Fruit fly (Drosophila melanogaster) whole organism: ENCODE data around the gene CG15208.
"Not testable (repeated sequence)": the region's sequence is repeated elsewhere in the genome, so short reads cannot be mapped to it uniquely, and the experiment has no call there.

Source experiments
- CG8478 ChIP-seq: fragments of >200 bp; optimal IDR thresholded peaks from 2 replicates; lab custom pipeline; 2018; ENCODE audit warnings: inconsistent platforms
- Dll ChIP-seq: fragments of >200 bp; optimal IDR thresholded peaks from 2 replicates; lab custom pipeline; 2017
- EcR ChIP-seq, 2 experiments: fragments of >200 bp; optimal IDR thresholded peaks; 2 replicates each; lab custom pipeline; 2017; ENCODE audit warnings: missing biosample characterization in 2 of 2, missing genetic modification characterization in 2 of 2, missing genetic modification reagents in 2 of 2
- pan ChIP-seq: fragments of >200 bp; optimal IDR thresholded peaks from 2 replicates; lab custom pipeline; 2017
- psq ChIP-seq: fragments of >200 bp; optimal IDR thresholded peaks from 2 replicates; lab custom pipeline; 2017
- usp ChIP-seq: fragments of >200 bp; optimal IDR thresholded peaks from 2 replicates; lab custom pipeline; 2017; ENCODE audit warnings: missing biosample characterization, missing genetic modification characterization, mixed read lengths

The CG15208 gene

DNA sequence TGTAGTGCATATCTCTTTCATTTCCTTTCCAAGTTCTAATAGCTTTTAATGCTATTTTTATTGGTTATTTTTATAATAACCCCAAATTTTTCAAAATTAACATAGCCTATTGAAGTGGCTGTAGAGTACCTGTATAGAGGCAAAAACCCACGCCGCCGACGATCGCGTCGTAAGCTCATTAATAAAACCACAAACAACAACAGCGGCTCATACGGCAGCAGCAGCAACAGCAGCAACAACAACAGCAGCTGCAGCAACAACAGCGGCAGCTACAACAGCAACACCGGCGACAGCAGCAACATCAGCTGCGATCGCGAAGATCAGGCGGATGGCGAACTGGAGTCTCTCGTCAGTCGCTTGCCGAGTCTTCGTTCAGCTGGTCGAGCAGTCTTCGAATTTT lies 27.3 kb downstream of the CG15208 start, which contains the start of gene CG2145:
Gene CG2145, plus strand, starts transcription at position 290 of the 400 bp plus-strand sequence.
- TF ChIP-seq usp (GFP tag; lab: Kevin White, UChicago) = no peak
- no peak for TF ChIP-seq pan (lab: Kevin White, UChicago)
- no peak for TF ChIP-seq EcR (GFP tag; optimal IDR thresholded peaks at IDR 0.05; lab: Kevin White, UChicago)
- TF ChIP-seq Dll (lab: Kevin White, UChicago) = no peak
- TF ChIP-seq psq (lab: Kevin White, UChicago) = no peak

DNA sequence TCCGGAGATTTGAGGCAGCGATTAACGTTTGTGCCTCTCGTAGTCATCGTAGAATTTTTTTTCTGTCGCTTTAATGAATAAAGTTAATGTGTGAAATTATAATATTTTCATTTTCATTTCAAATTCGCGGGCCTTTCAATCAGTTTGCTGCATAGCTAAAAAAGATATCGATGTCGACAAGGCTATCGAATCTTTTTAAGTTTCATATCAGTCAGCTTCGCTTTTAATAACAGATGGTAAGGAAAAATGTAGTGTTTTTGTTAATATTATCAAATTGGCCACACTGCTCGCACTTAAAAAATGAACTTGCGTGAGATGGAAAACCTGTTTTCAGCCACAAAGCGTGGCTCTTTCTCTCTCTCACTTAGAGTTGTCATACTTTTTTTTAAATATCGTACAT lies 29.8 kb downstream of the CG15208 start:
- TF ChIP-seq CG8478 (lab: Kevin White, UChicago) = no peak

DNA sequence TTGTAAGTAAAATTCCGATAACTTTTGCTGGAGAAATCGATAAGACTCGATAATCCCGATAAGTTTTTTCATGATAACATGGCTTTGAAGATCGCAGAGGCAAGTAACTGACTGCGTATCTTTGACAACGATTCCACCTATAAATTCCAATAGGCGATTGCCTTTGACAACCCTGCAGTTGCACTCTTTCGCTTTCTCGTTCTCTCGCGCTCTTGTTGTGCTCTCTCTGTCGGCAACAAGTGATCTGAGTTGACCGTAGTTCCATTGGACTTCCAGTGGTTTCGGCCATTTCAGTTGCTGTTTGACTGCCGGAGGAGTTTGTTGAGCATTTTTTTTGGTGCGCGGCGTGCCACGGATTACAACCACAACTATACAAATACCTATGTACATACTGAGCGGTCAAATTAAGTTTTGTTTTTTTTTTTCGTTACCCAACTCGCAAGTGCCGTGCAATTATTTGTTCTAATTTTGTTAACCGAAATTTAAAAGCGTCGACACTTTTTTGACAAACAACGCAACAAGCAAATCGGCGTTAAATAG lies 30.9 kb downstream of the CG15208 start, which contains the start of gene Myo10A:
Gene Myo10A, plus strand, starts transcription at position 288 of the 540 bp plus-strand sequence.
- TF ChIP-seq Dll (lab: Kevin White, UChicago) = no peak
- TF ChIP-seq usp (GFP tag; lab: Kevin White, UChicago) = no peak
- TF ChIP-seq CG8478 (lab: Kevin White, UChicago) = no peak
- TF ChIP-seq pan (lab: Kevin White, UChicago) = no peak
- TF ChIP-seq psq (lab: Kevin White, UChicago) = no peak
- TF ChIP-seq EcR (GFP tag; optimal IDR thresholded peaks at IDR 0.05; lab: Kevin White, UChicago) = no peak

DNA sequence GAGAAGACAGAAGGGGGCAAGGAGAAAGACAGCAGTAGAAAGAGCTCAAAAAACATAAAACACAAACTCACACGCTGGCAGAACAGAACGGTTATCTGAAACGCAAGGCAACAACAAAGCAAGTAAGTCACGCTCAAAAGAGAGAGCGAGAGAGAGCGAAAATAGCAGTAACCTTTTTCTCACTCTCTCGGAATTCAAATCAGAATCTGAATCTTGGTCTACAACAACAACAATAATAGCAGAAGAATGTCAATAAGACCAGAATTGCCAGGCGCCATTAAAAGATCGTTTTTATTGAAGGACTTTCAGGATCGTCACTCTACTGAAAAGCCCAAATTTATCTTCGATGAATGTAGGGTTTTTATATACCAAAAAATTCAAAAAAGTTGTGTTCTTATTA lies 31.5 kb downstream of the CG15208 start:
- TF ChIP-seq psq (lab: Kevin White, UChicago) (no peak), EcR (GFP tag; optimal IDR thresholded peaks at IDR 0.05; lab: Kevin White, UChicago) (no peak), usp (GFP tag; lab: Kevin White, UChicago) (no peak), pan (lab: Kevin White, UChicago) (no peak), CG8478 (lab: Kevin White, UChicago) (no peak), Dll (lab: Kevin White, UChicago) (no peak)

DNA sequence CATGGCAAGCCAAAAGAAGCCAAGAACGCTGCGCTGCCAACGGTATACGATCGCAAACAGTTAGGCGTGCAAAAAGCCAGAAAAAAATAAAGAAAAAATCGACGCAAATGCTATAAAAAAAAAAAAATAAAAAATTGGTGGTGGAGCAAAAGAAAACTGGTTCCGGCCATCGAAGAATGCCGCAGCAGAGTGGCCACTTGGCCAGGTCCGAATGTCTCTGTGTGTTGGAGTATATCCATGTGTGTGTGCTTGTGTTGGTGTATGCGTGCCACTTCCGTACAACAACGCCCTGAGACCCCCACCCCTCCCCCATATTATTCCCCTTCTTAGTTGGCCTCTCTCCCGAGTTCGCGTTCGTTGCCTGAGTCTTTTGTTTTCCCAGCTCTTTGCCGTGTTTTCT lies 32.5 kb downstream of the CG15208 start:
- TF ChIP-seq EcR (GFP tag; optimal IDR thresholded peaks at IDR 0.05; lab: Kevin White, UChicago) = peak in 1 of 2 experiments; percentile 8
- no peak for TF ChIP-seq Dll (lab: Kevin White, UChicago)

DNA sequence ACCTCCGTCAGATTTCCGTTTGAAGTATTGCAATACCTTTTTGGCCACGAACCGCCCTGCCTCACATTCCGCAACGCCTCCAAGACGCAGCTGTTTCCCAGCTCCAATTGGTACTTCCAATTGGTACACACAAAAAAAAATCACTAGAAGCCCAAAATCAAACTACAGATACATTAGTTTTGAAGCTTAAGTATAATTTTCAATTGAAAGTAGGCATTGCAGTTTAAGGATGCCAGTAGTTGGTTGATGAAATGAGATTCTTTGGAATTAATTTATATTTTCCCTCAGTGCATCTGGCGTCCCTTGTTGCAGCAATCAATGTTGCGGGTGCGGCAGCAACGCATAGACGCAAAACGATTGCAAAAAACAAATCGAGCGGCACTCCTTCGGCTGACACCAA lies 34.0 kb downstream of the CG15208 start:
- TF ChIP-seq EcR (GFP tag; optimal IDR thresholded peaks at IDR 0.05; lab: Kevin White, UChicago) (no peak), CG8478 (lab: Kevin White, UChicago) (no peak), psq (lab: Kevin White, UChicago) (no peak), Dll (lab: Kevin White, UChicago) (no peak), usp (GFP tag; lab: Kevin White, UChicago) (no peak), pan (lab: Kevin White, UChicago) (no peak)

DNA sequence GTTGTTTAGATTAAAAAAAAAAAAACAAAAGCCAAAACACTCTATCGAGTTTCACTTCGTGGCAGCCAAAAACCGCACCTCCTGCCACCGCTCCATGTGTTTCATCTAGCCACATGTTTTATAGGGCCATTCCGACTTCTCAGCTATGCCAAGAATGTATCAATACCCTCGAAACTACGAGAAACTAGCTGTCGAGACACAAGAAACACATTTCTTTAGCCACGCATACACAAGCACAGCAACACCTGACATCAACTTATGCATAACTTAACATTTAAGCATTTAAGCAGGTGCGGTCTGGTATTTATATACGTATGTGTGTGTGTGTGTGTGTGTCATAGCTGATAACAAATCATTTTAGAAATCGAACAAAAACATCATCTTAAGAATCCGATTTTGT lies 35.8 kb downstream of the CG15208 start:
- no peak for TF ChIP-seq usp (GFP tag; lab: Kevin White, UChicago)
- TF ChIP-seq CG8478 (lab: Kevin White, UChicago) = no peak
- TF ChIP-seq psq (lab: Kevin White, UChicago) = no peak
- TF ChIP-seq pan (lab: Kevin White, UChicago) = no peak
- no peak for TF ChIP-seq EcR (GFP tag; optimal IDR thresholded peaks at IDR 0.05; lab: Kevin White, UChicago)
- no peak for TF ChIP-seq Dll (lab: Kevin White, UChicago)

DNA sequence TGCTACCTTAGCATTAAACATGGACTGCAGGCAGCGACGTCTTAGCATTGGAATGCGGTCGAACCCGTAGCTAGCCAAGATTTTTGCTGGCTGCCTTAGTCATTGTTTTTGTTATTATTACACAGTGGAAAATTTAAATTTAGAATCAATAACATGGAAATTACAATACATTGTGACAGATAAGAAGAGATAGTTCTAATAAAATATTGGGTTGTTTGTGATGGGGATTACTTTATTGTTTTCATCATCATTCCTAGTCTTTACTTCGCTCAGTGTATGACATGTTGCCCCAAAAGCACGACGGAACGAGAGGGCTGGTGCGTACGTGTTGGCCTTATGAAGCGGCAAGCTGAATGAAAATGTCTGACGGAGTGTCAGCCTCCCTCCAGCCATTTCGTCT lies 36.8 kb downstream of the CG15208 start:
- TF ChIP-seq psq (lab: Kevin White, UChicago) = no peak
- no peak for TF ChIP-seq pan (lab: Kevin White, UChicago)
- TF ChIP-seq Dll (lab: Kevin White, UChicago) = no peak
- TF ChIP-seq EcR (GFP tag; optimal IDR thresholded peaks at IDR 0.05; lab: Kevin White, UChicago) = no peak
- no peak for TF ChIP-seq CG8478 (lab: Kevin White, UChicago)
- TF ChIP-seq usp (GFP tag; lab: Kevin White, UChicago) = no peak

DNA sequence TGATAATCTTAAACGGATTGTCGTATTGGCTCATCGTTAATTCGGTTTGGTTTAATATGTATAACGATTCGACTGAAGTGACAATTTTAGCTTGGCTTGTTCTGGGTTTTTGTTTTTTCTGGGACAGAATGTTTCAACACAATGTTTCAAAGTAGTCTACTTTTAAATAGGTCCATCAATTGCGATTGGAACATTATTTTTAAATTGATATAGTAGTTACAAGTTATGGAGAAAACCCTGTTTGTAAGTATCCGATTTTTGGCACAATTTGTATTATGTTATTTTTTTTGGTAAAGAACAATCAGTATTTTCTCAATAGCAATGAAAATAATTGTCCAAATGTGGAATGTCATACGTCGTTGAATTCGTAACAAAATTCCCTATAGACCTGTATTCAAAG lies 51.2 kb downstream of the CG15208 start, which contains the start of gene Rab9Fa:
Gene Rab9Fa, minus strand, starts transcription at position 101 of the 400 bp plus-strand sequence.
- TF ChIP-seq pan (lab: Kevin White, UChicago); usp (GFP tag; lab: Kevin White, UChicago); CG8478 (lab: Kevin White, UChicago): not testable (repeated sequence)
